In genomic region chr3L:16037048-16037477, dm6 we compare ENCODE assay signal across 1 fruit fly cellular context.
TF ChIP-seq lines count a peak whose summit lies in the region.

No protein-coding gene starts in this region.

TF ChIP-seq in whole organism, embryonic, 481 proteins besides CTCF, POLR2A, EP300 and RAD21 (continued from another document):
- TF ChIP-seq NC2β (GFP tag; optimal IDR thresholded peaks at IDR 0.05; lab: Kevin White, UChicago), result peak; percentile 66
- peak; percentile 70 for TF ChIP-seq CG11247 (GFP tag; IDR thresholded peaks at IDR 0.05; lab: Robert Waterston, UW)
- peak; percentile 62; the same call in 1 of the 2 replicates for TF ChIP-seq dati (GFP tag; IDR thresholded peaks at IDR 0.05; lab: Robert Waterston, UW)
- peak in 1 of 3 experiments; percentile 17 for TF ChIP-seq Stat92E (GFP tag; optimal IDR thresholded peaks at IDR 0.05; lab: Kevin White, UChicago)
- no peak for TF ChIP-seq GATAe (GFP tag; conservative IDR thresholded peaks at IDR 0.05; lab: Robert Waterston, UW)
- TF ChIP-seq kni (GFP tag; optimal IDR thresholded peaks at IDR 0.05; lab: Kevin White, UChicago), result no peak
- TF ChIP-seq CG8359 (GFP tag; optimal IDR thresholded peaks at IDR 0.05; lab: Kevin White, UChicago; ENCODE audit: borderline replicate concordance), result peak; percentile 35
- peak; percentile 77 to 83 for TF ChIP-seq dpn (GFP tag; optimal IDR thresholded peaks at IDR 0.05; lab: Kevin White, UChicago)
- peak; percentile 81 for TF ChIP-seq CG12219 (GFP tag; optimal IDR thresholded peaks at IDR 0.05; lab: Kevin White, UChicago)
- TF ChIP-seq sens (GFP tag; lab: Kevin White, UChicago), result peak; percentile 96
- peak; percentile 99 for TF ChIP-seq zf30C (GFP tag; optimal IDR thresholded peaks at IDR 0.05; lab: Kevin White, UChicago)
- TF ChIP-seq sisA (GFP tag; IDR thresholded peaks at IDR 0.05; lab: Robert Waterston, UW), result peak; percentile 81
- TF ChIP-seq Adf1 (GFP tag; IDR thresholded peaks at IDR 0.05; lab: Robert Waterston, UW), result peak; percentile 53
- peak; percentile 55; the same call in 2 of the 4 replicates for TF ChIP-seq Gug (GFP tag; IDR thresholded peaks at IDR 0.05; lab: Robert Waterston, UW)
- peak; percentile 66 for TF ChIP-seq Oli (tag; optimal IDR thresholded peaks at IDR 0.05; lab: Kevin White, UChicago)
- peak; percentile 60 for TF ChIP-seq CG9215 (GFP tag; IDR thresholded peaks at IDR 0.05; lab: Robert Waterston, UW)
- peak; percentile 6 for TF ChIP-seq tup (GFP tag; optimal IDR thresholded peaks at IDR 0.05; lab: Kevin White, UChicago)
- peak; percentile 22 for TF ChIP-seq twi (tag; optimal IDR thresholded peaks at IDR 0.05; lab: Kevin White, UChicago)
- peak; percentile 90 for TF ChIP-seq zfh1 (GFP tag; IDR thresholded peaks at IDR 0.05; lab: Robert Waterston, UW)
- peak; percentile 41 for TF ChIP-seq CG3163 (GFP tag; optimal IDR thresholded peaks at IDR 0.05; lab: Kevin White, UChicago)
- no peak for TF ChIP-seq CG15073 (GFP tag; optimal IDR thresholded peaks at IDR 0.05; lab: Kevin White, UChicago)
- peak; percentile 48 for TF ChIP-seq crc (GFP tag; optimal IDR thresholded peaks at IDR 0.05; lab: Kevin White, UChicago)
- TF ChIP-seq Hey (tag; optimal IDR thresholded peaks at IDR 0.05; lab: Kevin White, UChicago), result no peak
- TF ChIP-seq ken (GFP tag; IDR thresholded peaks at IDR 0.05; lab: Robert Waterston, UW), result no peak
- TF ChIP-seq Eip74EF (GFP tag; optimal IDR thresholded peaks at IDR 0.05; lab: Kevin White, UChicago), result peak in 1 of 2 experiments; percentile 65
- TF ChIP-seq CG13894 (tag; optimal IDR thresholded peaks at IDR 0.05; lab: Kevin White, UChicago), result peak; percentile 84
- peak; percentile 67 for TF ChIP-seq CG12942 (GFP tag; optimal IDR thresholded peaks at IDR 0.05; lab: Kevin White, UChicago)
- TF ChIP-seq CG6765 (GFP tag; optimal IDR thresholded peaks at IDR 0.05; lab: Kevin White, UChicago), result peak; percentile 74
- peak; percentile 63; the same call in 1 of the 2 replicates for TF ChIP-seq CG1024 (GFP tag; IDR thresholded peaks at IDR 0.05; lab: Robert Waterston, UW)
- TF ChIP-seq CG7372 (GFP tag; IDR thresholded peaks at IDR 0.05; lab: Robert Waterston, UW), result peak; percentile 73
- TF ChIP-seq cwo (GFP tag; optimal IDR thresholded peaks at IDR 0.05; lab: Kevin White, UChicago), result peak; percentile 72
- peak; percentile 29 for TF ChIP-seq org-1 (GFP tag; optimal IDR thresholded peaks at IDR 0.05; lab: Kevin White, UChicago)
- no peak for TF ChIP-seq Hmx (GFP tag; optimal IDR thresholded peaks at IDR 0.05; lab: Kevin White, UChicago)
- peak; percentile 60 for TF ChIP-seq B-H2 (GFP tag; optimal IDR thresholded peaks at IDR 0.05; lab: Kevin White, UChicago)
- peak; percentile 57 for TF ChIP-seq Atf-2 (GFP tag; optimal IDR thresholded peaks at IDR 0.05; lab: Kevin White, UChicago)
- no peak for TF ChIP-seq h (optimal IDR thresholded peaks at IDR 0.05; lab: Kevin White, UChicago)
- peak; percentile 15 for TF ChIP-seq CG30020 (tag; optimal IDR thresholded peaks at IDR 0.05; lab: Kevin White, UChicago)
- peak; percentile 58 for TF ChIP-seq dmrt11E (tag; optimal IDR thresholded peaks at IDR 0.05; lab: Kevin White, UChicago)
- peak; percentile 67 for TF ChIP-seq maf-S (GFP tag; optimal IDR thresholded peaks at IDR 0.05; lab: Kevin White, UChicago)
- TF ChIP-seq jing (GFP tag; optimal IDR thresholded peaks at IDR 0.05; lab: Kevin White, UChicago), result peak; percentile 27
- no peak for TF ChIP-seq hkb (optimal IDR thresholded peaks at IDR 0.05; lab: Kevin White, UChicago)
- TF ChIP-seq hkb (GFP tag; IDR thresholded peaks at IDR 0.05; lab: Robert Waterston, UW), result peak; percentile 87
- no peak for TF ChIP-seq CG7357 (GFP tag; IDR thresholded peaks at IDR 0.05; lab: Robert Waterston, UW)
- TF ChIP-seq gfzf (GFP tag; optimal IDR thresholded peaks at IDR 0.05; lab: Kevin White, UChicago), result peak; percentile 67
- no peak for TF ChIP-seq CG4617 (GFP tag; optimal IDR thresholded peaks at IDR 0.05; lab: Kevin White, UChicago; ENCODE audit: borderline replicate concordance)
- TF ChIP-seq sens-2 (GFP tag; IDR thresholded peaks at IDR 0.05; lab: Robert Waterston, UW), result peak; percentile 57; the same call in 1 of the 2 replicates
- 0 out of 3 replicates have a peak, but pooled peaks have one; percentile 34 for TF ChIP-seq jigr1 (GFP tag; IDR thresholded peaks at IDR 0.05; lab: Robert Waterston, UW)
